Fruit fly (Drosophila melanogaster): ENCODE results near the gene PolD1.

PolD1 gene

DNA sequence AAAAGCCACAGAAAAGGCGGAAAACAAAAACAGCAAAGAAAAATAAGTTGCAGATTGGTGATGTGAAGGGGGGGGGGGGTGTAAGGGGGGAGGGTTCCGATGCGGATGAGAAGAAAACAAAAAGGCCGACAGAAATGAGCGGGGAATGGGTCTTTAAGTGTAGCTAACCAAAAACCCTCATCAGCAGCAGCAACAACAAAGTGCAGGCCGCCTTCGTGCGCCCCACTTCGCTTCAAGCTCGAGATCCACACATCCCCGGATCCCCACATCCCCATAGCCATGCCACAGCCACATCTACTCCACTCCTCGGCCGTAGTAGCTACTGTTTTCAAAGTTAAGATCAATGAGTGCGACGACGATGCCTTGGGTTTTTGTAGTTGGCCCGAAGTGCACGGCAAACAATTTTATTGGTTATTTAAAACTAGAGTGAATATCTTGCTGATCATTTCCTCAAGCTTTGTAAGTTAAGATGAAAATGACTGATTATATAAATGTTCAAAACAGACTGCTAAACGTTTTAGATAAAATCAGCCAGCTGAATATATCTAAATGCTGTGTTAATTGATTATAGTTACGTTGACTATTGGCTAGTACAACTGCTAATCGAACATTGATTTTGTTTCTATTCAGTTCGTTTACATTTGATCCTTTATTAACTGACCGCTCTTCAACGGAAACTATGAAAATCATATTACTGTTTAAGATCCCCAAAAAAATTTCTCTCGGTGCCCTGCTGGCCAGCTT lies 36.8 kb upstream of the PolD1 start (continued):
- TF ChIP-seq Spps (tag; optimal IDR thresholded peaks at IDR 0.05), result no peak
- TF ChIP-seq Antp (GFP tag; optimal IDR thresholded peaks at IDR 0.05), result no peak
- peak; percentile 13 for TF ChIP-seq Ssrp (tag; optimal IDR thresholded peaks at IDR 0.05)
- TF ChIP-seq zf30C (GFP tag; optimal IDR thresholded peaks at IDR 0.05), result no peak
- TF ChIP-seq CG7839 (tag; optimal IDR thresholded peaks at IDR 0.05), result peak; percentile 3
- no peak for TF ChIP-seq gsb (GFP tag; IDR thresholded peaks at IDR 0.05)
- 0 out of 2 replicates have a peak, but pooled peaks have one; percentile 25 for TF ChIP-seq CG31441 (GFP tag; IDR thresholded peaks at IDR 0.05)
- TF ChIP-seq Rfx (GFP tag; IDR thresholded peaks at IDR 0.05), result no peak
- TF ChIP-seq org-1 (GFP tag; optimal IDR thresholded peaks at IDR 0.05), result peak; percentile 5
- TF ChIP-seq CG17829 (tag; optimal IDR thresholded peaks at IDR 0.05), result peak; percentile 24
- TF ChIP-seq CG2202 (tag; optimal IDR thresholded peaks at IDR 0.05), result no peak
- peak; percentile 31 for TF ChIP-seq CG2678 (tag; optimal IDR thresholded peaks at IDR 0.05)
- no peak for TF ChIP-seq CG1233 (GFP tag; optimal IDR thresholded peaks at IDR 0.05)
- TF ChIP-seq CG10267 (tag; optimal IDR thresholded peaks at IDR 0.05), result peak; percentile 20
- peak; percentile 77 for TF ChIP-seq crol (GFP tag; IDR thresholded peaks at IDR 0.05)
- peak; percentile 29 for TF ChIP-seq dmrt11E (tag; optimal IDR thresholded peaks at IDR 0.05)
- TF ChIP-seq Ravus (GFP tag; IDR thresholded peaks at IDR 0.05), result no peak
- TF ChIP-seq CG15696 (tag; optimal IDR thresholded peaks at IDR 0.05), result no peak
- TF ChIP-seq gcm2 (GFP tag; optimal IDR thresholded peaks at IDR 0.05), result no peak
- no peak for TF ChIP-seq CG2889 (GFP tag; IDR thresholded peaks at IDR 0.05)
- peak; percentile 56 for TF ChIP-seq CG17361 (GFP tag; IDR thresholded peaks at IDR 0.05)
- peak in 1 of 3 experiments; percentile 39 for TF ChIP-seq lola (GFP tag; optimal IDR thresholded peaks at IDR 0.05)
- peak; percentile 17 for TF ChIP-seq CG30403 (GFP tag; optimal IDR thresholded peaks at IDR 0.05)
- TF ChIP-seq HLH4C (GFP tag; IDR thresholded peaks at IDR 0.05; ENCODE audit: partially characterized antibody), result no peak
- TF ChIP-seq ac (GFP tag; optimal IDR thresholded peaks at IDR 0.05), result no peak
- no peak for TF ChIP-seq CG14860 (GFP tag; IDR thresholded peaks at IDR 0.05; ENCODE audit: partially characterized antibody)
- TF ChIP-seq CG10979 (tag; optimal IDR thresholded peaks at IDR 0.05), result peak; percentile 50
- TF ChIP-seq CG8765 (GFP tag; IDR thresholded peaks at IDR 0.05), result no peak
- TF ChIP-seq Meics (GFP tag; optimal IDR thresholded peaks at IDR 0.05), result no peak
- no peak for TF ChIP-seq HHEX (GFP tag; optimal IDR thresholded peaks at IDR 0.05)
- no peak for TF ChIP-seq CG14050 (GFP tag; IDR thresholded peaks at IDR 0.05)
- no peak for TF ChIP-seq fd102C (GFP tag; optimal IDR thresholded peaks at IDR 0.05)
- peak; percentile 31 for TF ChIP-seq Sox100B (GFP tag; optimal IDR thresholded peaks at IDR 0.05)
- peak; percentile 27 for TF ChIP-seq dmrt99B (tag; optimal IDR thresholded peaks at IDR 0.05)
- TF ChIP-seq slp2 (GFP tag; optimal IDR thresholded peaks at IDR 0.05), result peak; percentile 4
- TF ChIP-seq NK7.1 (GFP tag; optimal IDR thresholded peaks at IDR 0.05), result no peak
- TF ChIP-seq CG7928 (GFP tag; optimal IDR thresholded peaks at IDR 0.05), result no peak
- peak; percentile 15 for TF ChIP-seq Sox102F (GFP tag; optimal IDR thresholded peaks at IDR 0.05)
- TF ChIP-seq psq (GFP tag; optimal IDR thresholded peaks at IDR 0.05), result no peak
- no peak for TF ChIP-seq YL-1 (GFP tag; optimal IDR thresholded peaks at IDR 0.05)
- no peak for TF ChIP-seq HLH3B (GFP tag; IDR thresholded peaks at IDR 0.05)
- no peak for TF ChIP-seq zen (tag; optimal IDR thresholded peaks at IDR 0.05)
- TF ChIP-seq gem (tag; optimal IDR thresholded peaks at IDR 0.05), result peak; percentile 46
- peak in 1 of 2 experiments; percentile 8 for TF ChIP-seq bsh (GFP tag; optimal IDR thresholded peaks at IDR 0.05)
- no peak for TF ChIP-seq Nf-YC (tag; optimal IDR thresholded peaks at IDR 0.05)
- no peak for TF ChIP-seq NC2α (GFP tag; optimal IDR thresholded peaks at IDR 0.05)
- TF ChIP-seq Atf6 (GFP tag; IDR thresholded peaks at IDR 0.05), result no peak
- peak; percentile 12 for TF ChIP-seq tin (GFP tag; optimal IDR thresholded peaks at IDR 0.05)
- TF ChIP-seq CG1603 (tag; optimal IDR thresholded peaks at IDR 0.05), result peak; percentile 13
